Worm (Caenorhabditis elegans): ENCODE results near the gene bus-8B.

The bus-8B gene

DNA sequence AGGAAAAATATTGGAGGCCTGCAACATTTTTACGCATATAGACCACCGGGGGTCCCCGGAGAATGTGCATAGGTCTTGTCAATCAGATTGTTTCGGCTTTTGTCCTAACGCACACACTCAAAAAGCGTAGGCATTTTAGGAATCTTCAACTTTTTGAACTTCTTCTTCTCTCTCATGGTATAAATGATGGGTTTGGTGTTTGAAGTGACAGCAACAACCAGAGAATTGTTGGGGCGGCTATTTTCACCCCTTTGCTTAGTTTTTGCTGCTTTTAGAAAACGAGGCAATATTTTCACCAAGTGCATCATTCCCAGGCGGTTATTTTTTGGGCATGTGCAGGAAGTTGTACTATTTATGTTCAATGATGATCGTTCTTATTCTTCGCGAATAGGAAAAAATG, 41.4 kb upstream of the bus-8B start:
- TF ChIP-seq blmp-1 (tag; optimal IDR thresholded peaks at IDR 0.05) (no peak), ceh-39 (tag; optimal IDR thresholded peaks at IDR 0.05) (no peak), ztf-11 (tag; optimal IDR thresholded peaks at IDR 0.05) (no peak), mep-1 (tag; optimal IDR thresholded peaks at IDR 0.05) (no peak)

ce11 chrX:5455107-5455506, 38.0 kb upstream of the bus-8B start:
- TF ChIP-seq flh-1 (GFP tag; optimal IDR thresholded peaks at IDR 0.05) (no peak), nhr-237 (tag; optimal IDR thresholded peaks at IDR 0.05) (no peak), ceh-43 (GFP tag; optimal IDR thresholded peaks at IDR 0.05) (no peak), snpc-4 (tag; optimal IDR thresholded peaks at IDR 0.05) (no peak), M03D4.4 (tag; optimal IDR thresholded peaks at IDR 0.05) (no peak), lin-13 (tag; optimal IDR thresholded peaks at IDR 0.05) (no peak), zip-8 (tag; optimal IDR thresholded peaks at IDR 0.05) (no peak), cnd-1 (tag; optimal IDR thresholded peaks at IDR 0.05) (no peak), nhr-28 (tag; optimal IDR thresholded peaks at IDR 0.05) (no peak), ceh-83 (GFP tag; optimal IDR thresholded peaks at IDR 0.05) (no peak), nhr-2 (tag; optimal IDR thresholded peaks at IDR 0.05) (no peak), mep-1 (tag; optimal IDR thresholded peaks at IDR 0.05) (no peak), tbx-8 (GFP tag; optimal IDR thresholded peaks at IDR 0.05) (no peak), bed-3 (GFP tag; optimal IDR thresholded peaks at IDR 0.05) (no peak), drap-1 (GFP tag; optimal IDR thresholded peaks at IDR 0.05) (no peak), sem-2 (GFP tag; optimal IDR thresholded peaks at IDR 0.05) (no peak), mab-5 (tag; optimal IDR thresholded peaks at IDR 0.05) (no peak)

DNA sequence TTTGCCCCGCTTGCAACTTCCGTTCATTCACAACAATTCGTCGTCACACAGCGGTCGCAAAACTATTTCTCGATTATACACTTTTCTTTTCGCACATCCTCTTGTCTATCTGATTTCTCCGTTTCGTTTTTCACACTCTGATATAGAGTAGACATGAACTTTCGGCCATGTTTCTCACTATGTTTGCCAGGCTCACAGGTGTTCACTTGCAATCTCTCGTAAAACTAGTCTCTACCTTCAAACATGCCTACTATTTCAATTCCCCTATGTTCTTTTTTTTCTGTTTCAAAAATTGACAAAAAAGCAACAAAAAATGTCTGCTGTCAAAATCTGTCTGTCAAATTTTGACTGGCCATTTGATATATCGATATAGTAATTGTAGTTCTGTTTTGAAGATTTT, 35.9 kb upstream of the bus-8B start:
- TF ChIP-seq elt-1 (tag; optimal IDR thresholded peaks at IDR 0.05; ENCODE audit: borderline replicate concordance, insufficient read depth), result no peak
- no peak for TF ChIP-seq zip-8 (tag; optimal IDR thresholded peaks at IDR 0.05)
- no peak for TF ChIP-seq blmp-1 (tag; optimal IDR thresholded peaks at IDR 0.05)
- no peak for TF ChIP-seq ztf-11 (tag; optimal IDR thresholded peaks at IDR 0.05)
- no peak for TF ChIP-seq ceh-43 (GFP tag; optimal IDR thresholded peaks at IDR 0.05)
- no peak for TF ChIP-seq M03D4.4 (tag; optimal IDR thresholded peaks at IDR 0.05)
- TF ChIP-seq ceh-83 (GFP tag; optimal IDR thresholded peaks at IDR 0.05), result no peak
- TF ChIP-seq mep-1 (tag; optimal IDR thresholded peaks at IDR 0.05), result no peak
- no peak for TF ChIP-seq mab-5 (tag; optimal IDR thresholded peaks at IDR 0.05)
- no peak for TF ChIP-seq bed-3 (GFP tag; optimal IDR thresholded peaks at IDR 0.05)
- no peak for TF ChIP-seq lsy-2 (tag; optimal IDR thresholded peaks at IDR 0.05)
- no peak for TF ChIP-seq ces-1 (GFP tag; optimal IDR thresholded peaks at IDR 0.05)
- no peak for TF ChIP-seq nhr-2 (tag; optimal IDR thresholded peaks at IDR 0.05)
- no peak for TF ChIP-seq unc-120 (tag; optimal IDR thresholded peaks at IDR 0.05; ENCODE audit: poor library complexity, severe bottlenecking)
- TF ChIP-seq nhr-237 (tag; optimal IDR thresholded peaks at IDR 0.05), result no peak

- no peak for TF ChIP-seq mls-2 (tag; optimal IDR thresholded peaks at IDR 0.05)
- no peak for TF ChIP-seq elt-1 (tag; optimal IDR thresholded peaks at IDR 0.05; ENCODE audit: borderline replicate concordance, insufficient read depth)
- TF ChIP-seq unc-120 (tag; optimal IDR thresholded peaks at IDR 0.05; ENCODE audit: poor library complexity, severe bottlenecking), result no peak
- TF ChIP-seq lin-32 (GFP tag; optimal IDR thresholded peaks at IDR 0.05), result no peak
Measured at ce11 chrX:5458043-5458442, 35.1 kb upstream of the bus-8B start.

DNA sequence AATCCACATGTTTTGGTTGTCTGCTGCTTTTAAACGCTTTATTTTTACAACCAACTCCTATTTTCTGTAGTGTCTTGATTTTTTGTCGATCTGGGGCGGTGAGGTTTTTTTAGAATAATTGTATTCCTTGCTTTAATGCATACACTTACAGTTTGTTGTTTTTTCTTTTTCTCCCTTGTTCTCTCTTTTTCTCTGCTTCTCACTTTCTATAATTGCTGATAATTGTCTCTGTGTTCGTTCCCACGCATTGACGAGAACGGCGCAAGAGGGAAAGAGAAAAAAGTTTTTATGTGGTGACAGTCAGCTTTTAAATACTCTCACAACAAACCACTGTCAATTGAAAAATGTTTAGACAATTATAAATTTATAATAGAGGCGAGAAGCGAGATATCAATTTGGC, 34.4 kb upstream of the bus-8B start:
- TF ChIP-seq nhr-76 (tag; optimal IDR thresholded peaks at IDR 0.05) (no peak), zip-8 (tag; optimal IDR thresholded peaks at IDR 0.05) (no peak), unc-39 (tag; optimal IDR thresholded peaks at IDR 0.05) (no peak)

ce11 chrX:5460930-5461329, 32.2 kb upstream of the bus-8B start, which contains the start of gene ddr-1:
Gene ddr-1 (plus strand): TSS chrX:5461230.
- TF ChIP-seq mep-1 (tag; optimal IDR thresholded peaks at IDR 0.05), result no peak
- TF ChIP-seq hlh-1 (tag; optimal IDR thresholded peaks at IDR 0.05), result no peak
- no peak for TF ChIP-seq nhr-2 (tag; optimal IDR thresholded peaks at IDR 0.05)
- no peak for TF ChIP-seq ceh-39 (tag; optimal IDR thresholded peaks at IDR 0.05)
- TF ChIP-seq unc-62 (GFP tag; optimal IDR thresholded peaks at IDR 0.05), result no peak
- TF ChIP-seq ztf-11 (tag; optimal IDR thresholded peaks at IDR 0.05), result no peak
- TF ChIP-seq snpc-4 (tag; optimal IDR thresholded peaks at IDR 0.05), result no peak
